Fruit fly (Drosophila melanogaster) whole organism, embryonic: ENCODE data around the gene Rab9.
A peak's percentile ranks its signal among the peaks of the same experiment; 100 is the strongest.

Experiments used
- B-H1 ChIP-seq: fragments of 200-800 bp; sonication (Bioruptor generic); IDR thresholded peaks from 3 replicates; pipeline ENCODE4 v1.3.6; 2022; ENCODE audit warnings: missing biosample characterization, missing genetic modification characterization
- B-H2 ChIP-seq: fragments of 200-800 bp; sonication (Bioruptor generic); optimal IDR thresholded peaks from 2 replicates; lab custom pipeline; 2018; ENCODE audit warnings: missing biosample characterization, mild to moderate bottlenecking, missing genetic modification characterization
- CG10366 ChIP-seq: fragments of 200-800 bp; sonication (Bioruptor generic); IDR thresholded peaks from 2 replicates; pipeline ENCODE4 v1.3.6; 2022; ENCODE audit warnings: missing biosample characterization, missing genetic modification characterization
- CG11456 ChIP-seq: fragments of 200-800 bp; sonication (Bioruptor generic); IDR thresholded peaks from 3 replicates; pipeline ENCODE4 v1.3.6; 2022; ENCODE audit warnings: missing biosample characterization, missing genetic modification characterization
- CG12236 ChIP-seq: fragments of 200-800 bp; sonication (Bioruptor generic); optimal IDR thresholded peaks from 2 replicates; lab custom pipeline; 2016; ENCODE audit warnings: missing biosample characterization, missing genetic modification characterization
- CG13123 ChIP-seq: fragments of 200-800 bp; sonication (Bioruptor generic); optimal IDR thresholded peaks from 2 replicates; lab custom pipeline; 2016; ENCODE audit warnings: missing biosample characterization, missing genetic modification characterization
- CG13624 ChIP-seq: fragments of 200-800 bp; sonication (Bioruptor generic); optimal IDR thresholded peaks from 2 replicates; lab custom pipeline; 2016; ENCODE audit warnings: missing biosample characterization, missing genetic modification characterization
- CG15073 ChIP-seq: fragments of 200-800 bp; sonication (Bioruptor generic); optimal IDR thresholded peaks from 2 replicates; lab custom pipeline; 2016; ENCODE audit warnings: missing biosample characterization, missing genetic modification characterization
- CG2116 ChIP-seq: fragments of 200-800 bp; sonication (Bioruptor generic); optimal IDR thresholded peaks from 3 replicates; lab custom pipeline; 2018; ENCODE audit warnings: missing biosample characterization, mild to moderate bottlenecking, missing genetic modification characterization
- CG2120 ChIP-seq: fragments of 200-800 bp; sonication (Bioruptor generic); optimal IDR thresholded peaks from 3 replicates; lab custom pipeline; 2016; ENCODE audit warnings: missing biosample characterization, missing genetic modification characterization
- CG2889 ChIP-seq: fragments of 200-800 bp; sonication (Bioruptor generic); IDR thresholded peaks from 3 replicates; pipeline ENCODE4 v1.3.6; 2022; ENCODE audit warnings: missing biosample characterization, missing genetic modification characterization
- CG31224 ChIP-seq: fragments of 200-800 bp; sonication (Bioruptor generic); IDR thresholded peaks from 2 replicates; pipeline ENCODE4 v1.3.6; 2022; ENCODE audit warnings: missing biosample characterization, missing genetic modification characterization
- CG3163 ChIP-seq: fragments of 200-800 bp; sonication (Bioruptor generic); optimal IDR thresholded peaks from 3 replicates; lab custom pipeline; 2016; ENCODE audit warnings: missing biosample characterization, missing genetic modification characterization
- CG32772 ChIP-seq: fragments of 200-800 bp; sonication (Bioruptor generic); IDR thresholded peaks from 2 replicates; pipeline ENCODE4 v1.3.6; 2022; ENCODE audit warnings: missing biosample characterization, missing genetic modification characterization
- CG3281 ChIP-seq: fragments of 200-800 bp; sonication (Bioruptor generic); optimal IDR thresholded peaks from 3 replicates; lab custom pipeline; 2017; ENCODE audit warnings: missing biosample characterization, mild to moderate bottlenecking, missing genetic modification characterization
- CG4282 ChIP-seq: fragments of 200-800 bp; sonication (Bioruptor generic); optimal IDR thresholded peaks from 2 replicates; lab custom pipeline; 2016; ENCODE audit warnings: missing biosample characterization, missing genetic modification characterization
- CG5180 ChIP-seq: fragments of 200-800 bp; sonication (Bioruptor generic); optimal IDR thresholded peaks from 3 replicates; lab custom pipeline; 2017; ENCODE audit warnings: missing biosample characterization, missing genetic modification characterization, mild to moderate bottlenecking, moderate library complexity, missing genetic modification reagents
- CG6791 ChIP-seq: fragments of 200-800 bp; sonication (Bioruptor generic); IDR thresholded peaks from 3 replicates; pipeline ENCODE4 v1.3.6; 2022; ENCODE audit warnings: missing biosample characterization, missing genetic modification characterization; ENCODE audit not compliant: partially characterized antibody
- CG7372 ChIP-seq: fragments of 200-800 bp; sonication (Bioruptor generic); IDR thresholded peaks from 2 replicates; pipeline ENCODE4 v1.3.6; 2022; ENCODE audit warnings: missing biosample characterization, missing genetic modification characterization
- CG8290 ChIP-seq, 3 experiments: fragments of 200-800 bp; sonication (Bioruptor generic); optimal IDR thresholded peaks; 2 replicates each; lab custom pipeline; 2016 to 2019; ENCODE audit warnings: missing biosample characterization in 3 of 3, missing genetic modification characterization in 3 of 3, mild to moderate bottlenecking in 2 of 3, moderate library complexity in 1 of 3
- CG8944 ChIP-seq: fragments of 200-800 bp; sonication (Bioruptor generic); optimal IDR thresholded peaks from 3 replicates; lab custom pipeline; 2016; ENCODE audit warnings: missing biosample characterization, missing genetic modification characterization
- CG9727 ChIP-seq: fragments of 200-800 bp; sonication (Bioruptor generic); optimal IDR thresholded peaks from 3 replicates; lab custom pipeline; 2017; ENCODE audit warnings: missing biosample characterization, mild to moderate bottlenecking, missing genetic modification characterization
- CG9932 ChIP-seq: fragments of 200-800 bp; sonication (Bioruptor generic); IDR thresholded peaks from 2 replicates; pipeline ENCODE4 v1.3.6; 2022; ENCODE audit warnings: missing biosample characterization, missing genetic modification characterization
- CoRest ChIP-seq: fragments of 200-800 bp; sonication (Bioruptor generic); optimal IDR thresholded peaks from 3 replicates; lab custom pipeline; 2018; ENCODE audit warnings: missing biosample characterization, mild to moderate bottlenecking, missing genetic modification characterization, moderate library complexity
- Elba2 ChIP-seq: fragments of 200-800 bp; sonication (Bioruptor generic); optimal IDR thresholded peaks from 3 replicates; lab custom pipeline; 2016; ENCODE audit warnings: missing biosample characterization, missing genetic modification characterization
- Gsc ChIP-seq: fragments of 200-800 bp; sonication (Bioruptor generic); IDR thresholded peaks from 2 replicates; pipeline ENCODE4 v1.3.6; 2022; ENCODE audit warnings: missing biosample characterization, missing genetic modification characterization
- Hsf ChIP-seq: fragments of 200-800 bp; sonication (Bioruptor generic); optimal IDR thresholded peaks from 3 replicates; lab custom pipeline; 2016; ENCODE audit warnings: missing biosample characterization, missing genetic modification characterization
- Max ChIP-seq: fragments of 200-800 bp; sonication (Bioruptor generic); optimal IDR thresholded peaks from 2 replicates; lab custom pipeline; 2016; ENCODE audit warnings: missing biosample characterization, mild to moderate bottlenecking, missing genetic modification characterization
- Ssrp ChIP-seq: fragments of 200-800 bp; sonication (Bioruptor generic); optimal IDR thresholded peaks from 2 replicates; lab custom pipeline; 2018; ENCODE audit warnings: missing biosample characterization, mild to moderate bottlenecking, missing genetic modification characterization, moderate library complexity
- amos ChIP-seq: fragments of 200-800 bp; sonication (Bioruptor generic); IDR thresholded peaks from 2 replicates; pipeline ENCODE4 v1.3.6; 2022; ENCODE audit warnings: missing biosample characterization, missing genetic modification characterization; ENCODE audit not compliant: partially characterized antibody
- bab2 ChIP-seq: fragments of 200-800 bp; sonication (Bioruptor generic); optimal IDR thresholded peaks from 2 replicates; lab custom pipeline; 2016; ENCODE audit warnings: missing biosample characterization, missing genetic modification characterization
- bowl ChIP-seq: fragments of 200-800 bp; sonication (Bioruptor generic); IDR thresholded peaks from 2 replicates; pipeline ENCODE4 v1.3.6; 2022; ENCODE audit warnings: missing biosample characterization, missing genetic modification characterization
- cad ChIP-seq: fragments of >200 bp; optimal IDR thresholded peaks from 2 replicates; lab custom pipeline; 2017; ENCODE audit warnings: missing biosample characterization, missing genetic modification characterization
- chm ChIP-seq: fragments of 200-800 bp; sonication (Bioruptor generic); IDR thresholded peaks from 2 replicates; pipeline ENCODE4 v1.3.6; 2022; ENCODE audit warnings: missing biosample characterization, missing genetic modification characterization
- en ChIP-seq: fragments of 200-800 bp; sonication (Bioruptor generic); optimal IDR thresholded peaks from 2 replicates; lab custom pipeline; 2016; ENCODE audit warnings: missing biosample characterization, missing genetic modification characterization
- esg ChIP-seq: fragments of 200-800 bp; sonication (Bioruptor generic); conservative IDR thresholded peaks from 2 replicates; pipeline ENCODE4 v1.3.6; 2022; ENCODE audit warnings: missing biosample characterization, missing genetic modification characterization
- fd3F ChIP-seq: fragments of 200-800 bp; sonication (Bioruptor generic); optimal IDR thresholded peaks from 2 replicates; lab custom pipeline; 2018; ENCODE audit warnings: missing biosample characterization, mild to moderate bottlenecking, missing genetic modification characterization, moderate library complexity
- gfzf ChIP-seq: fragments of 200-800 bp; sonication (Bioruptor generic); optimal IDR thresholded peaks from 2 replicates; lab custom pipeline; 2016; ENCODE audit warnings: missing biosample characterization, mild to moderate bottlenecking, missing genetic modification characterization, moderate library complexity
- hbn ChIP-seq: fragments of 200-800 bp; sonication (Bioruptor generic); IDR thresholded peaks from 2 replicates; pipeline ENCODE4 v1.3.6; 2022; ENCODE audit warnings: missing biosample characterization, missing genetic modification characterization; ENCODE audit not compliant: partially characterized antibody
- lab ChIP-seq: fragments of 200-800 bp; sonication (Bioruptor generic); optimal IDR thresholded peaks from 3 replicates; lab custom pipeline; 2017; ENCODE audit warnings: missing biosample characterization, missing genetic modification characterization, mild to moderate bottlenecking, moderate library complexity, missing genetic modification reagents
- maf-S ChIP-seq: fragments of 200-800 bp; sonication (Bioruptor generic); optimal IDR thresholded peaks from 2 replicates; lab custom pipeline; 2016; ENCODE audit warnings: missing biosample characterization, missing genetic modification characterization
- prd ChIP-seq, 3 experiments: fragments of >200 bp in 2 of 3; fragments of 200-800 bp in 1 of 3; sonication (Bioruptor generic) in 1 of 3; optimal IDR thresholded peaks in 2 of 3; IDR thresholded peaks in 1 of 3; 2 replicates in 2 of 3; 3 replicates in 1 of 3; pipeline versions ENCODE4 v1.3.6 to Lab custom; 2017 to 2022; ENCODE audit warnings: missing biosample characterization in 1 of 3, missing genetic modification characterization in 1 of 3
- rib ChIP-seq: fragments of 200-800 bp; sonication (Bioruptor generic); IDR thresholded peaks from 2 replicates; pipeline ENCODE4 v1.3.6; 2022; ENCODE audit warnings: missing biosample characterization, missing genetic modification characterization
- row ChIP-seq: fragments of 200-800 bp; sonication (Bioruptor generic); IDR thresholded peaks from 3 replicates; pipeline ENCODE4 v1.3.6; 2022; ENCODE audit warnings: missing biosample characterization, missing genetic modification characterization
- sd ChIP-seq: fragments of 200-800 bp; sonication (Bioruptor generic); optimal IDR thresholded peaks from 3 replicates; lab custom pipeline; 2018; ENCODE audit warnings: missing biosample characterization, mild to moderate bottlenecking, missing genetic modification characterization, moderate library complexity
- sens ChIP-seq: fragments of 200-800 bp; sonication (Bioruptor generic); peaks from one replicate; lab custom pipeline; 2016; ENCODE audit warnings: missing biosample characterization, missing genetic modification characterization
- seq ChIP-seq: fragments of 200-800 bp; sonication (Bioruptor generic); IDR thresholded peaks from 2 replicates; pipeline ENCODE4 v1.3.6; 2022; ENCODE audit warnings: missing biosample characterization, missing genetic modification characterization
- shn ChIP-seq: fragments of 200-800 bp; sonication (Bioruptor generic); optimal IDR thresholded peaks from 3 replicates; lab custom pipeline; 2016; ENCODE audit warnings: missing biosample characterization, missing genetic modification characterization
- sisA ChIP-seq: fragments of 200-800 bp; sonication (Bioruptor generic); IDR thresholded peaks from 2 replicates; pipeline ENCODE4 v1.3.6; 2022; ENCODE audit warnings: missing biosample characterization, missing genetic modification characterization
- tll ChIP-seq, 2 experiments: fragments of 200-800 bp in 1 of 2; fragments of >200 bp in 1 of 2; sonication (Bioruptor generic) in 1 of 2; optimal IDR thresholded peaks; 2 replicates each; lab custom pipeline; 2017 to 2019; ENCODE audit warnings: missing biosample characterization in 2 of 2, missing genetic modification characterization in 2 of 2, mild to moderate bottlenecking in 1 of 2, moderate library complexity in 1 of 2
- twi ChIP-seq: fragments of 200-800 bp; optimal IDR thresholded peaks from 2 replicates; lab custom pipeline; 2019; ENCODE audit warnings: missing biosample characterization, mild to moderate bottlenecking, missing genetic modification characterization, moderate library complexity
- vfl ChIP-seq: fragments of 200-800 bp; sonication (Bioruptor generic); optimal IDR thresholded peaks from 2 replicates; lab custom pipeline; 2016; ENCODE audit warnings: missing biosample characterization, missing genetic modification characterization

Rab9 gene

DNA sequence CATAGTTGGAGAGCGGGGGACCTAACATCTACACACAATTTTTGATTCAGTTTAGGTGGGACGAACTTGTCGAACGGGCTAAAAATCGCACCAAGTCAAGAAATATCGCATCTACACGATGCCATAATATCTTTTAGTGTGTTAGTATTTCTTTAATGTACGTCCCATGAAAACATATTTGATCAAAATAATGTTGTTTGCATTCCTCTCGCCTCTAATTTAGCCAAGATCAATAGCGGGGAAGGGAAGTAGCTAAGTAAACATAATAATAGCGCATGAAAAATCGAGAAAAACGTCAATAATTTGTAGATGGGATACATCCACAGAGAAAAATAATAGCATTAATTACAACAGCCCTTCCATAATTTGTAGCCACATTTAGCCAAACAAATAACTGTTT lies 20.4 kb upstream of the Rab9 start (continued):
- no peak for TF ChIP-seq CG6791
- TF ChIP-seq CG3281 (GFP tag; lab: Kevin White, UChicago), result no peak
- TF ChIP-seq Gsc (GFP tag; lab: Robert Waterston, UW), result no peak
- peak; percentile 43 for TF ChIP-seq sd (tag; lab: Kevin White, UChicago)
- no peak for TF ChIP-seq Max (GFP tag; lab: Kevin White, UChicago)
- TF ChIP-seq CG4282 (GFP tag; lab: Kevin White, UChicago), result no peak
- peak; percentile 30 for TF ChIP-seq fd3F (GFP tag; lab: Kevin White, UChicago)
- TF ChIP-seq CoRest (tag; lab: Kevin White, UChicago), result no peak
- no peak for TF ChIP-seq maf-S
- peak; percentile 5 for TF ChIP-seq lab (GFP tag; lab: Kevin White, UChicago)
- TF ChIP-seq prd (optimal IDR thresholded peaks at IDR 0.05; lab: Kevin White, UChicago), result no peak
- no peak for TF ChIP-seq prd (GFP tag; IDR thresholded peaks at IDR 0.05; lab: Robert Waterston, UW)
- no peak for TF ChIP-seq rib (GFP tag; lab: Robert Waterston, UW)
- no peak for TF ChIP-seq esg
- no peak for TF ChIP-seq Elba2
- no peak for TF ChIP-seq CG10366 (GFP tag; lab: Robert Waterston, UW)
- no peak for TF ChIP-seq bowl (GFP tag; lab: Robert Waterston, UW)
- no peak for TF ChIP-seq twi (tag; lab: Kevin White, UChicago)
- no peak for TF ChIP-seq hbn (GFP tag; lab: Robert Waterston, UW)
- TF ChIP-seq bab2, result no peak
- TF ChIP-seq CG8944, result no peak
- no peak for TF ChIP-seq CG2889
- no peak for TF ChIP-seq sisA (GFP tag; lab: Robert Waterston, UW)
- no peak for TF ChIP-seq CG32772
- TF ChIP-seq CG13624 (GFP tag; lab: Kevin White, UChicago), result no peak
- no peak for TF ChIP-seq cad (GFP tag; lab: Kevin White, UChicago)
- TF ChIP-seq Ssrp, result no peak
- no peak for TF ChIP-seq tll (GFP tag; optimal IDR thresholded peaks at IDR 0.05; lab: Kevin White, UChicago)
- no peak for TF ChIP-seq CG13123 (GFP tag; lab: Kevin White, UChicago)
- no peak for TF ChIP-seq CG8290 (GFP tag; optimal IDR thresholded peaks at IDR 0.05; lab: Kevin White, UChicago)
- peak in 1 of 2 experiments; percentile 75 for TF ChIP-seq CG8290 (tag; optimal IDR thresholded peaks at IDR 0.05; lab: Kevin White, UChicago)
- TF ChIP-seq gfzf, result no peak
- TF ChIP-seq CG31224 (GFP tag; lab: Robert Waterston, UW), result no peak
- no peak for TF ChIP-seq Hsf (GFP tag; lab: Kevin White, UChicago)
- no peak for TF ChIP-seq vfl
- TF ChIP-seq chm, result no peak
- TF ChIP-seq en (GFP tag; lab: Kevin White, UChicago), result no peak
- no peak for TF ChIP-seq shn (GFP tag; lab: Kevin White, UChicago)
- TF ChIP-seq CG3163 (GFP tag; lab: Kevin White, UChicago), result no peak
- no peak for TF ChIP-seq sens
- no peak for TF ChIP-seq CG2116
- TF ChIP-seq B-H2, result peak; percentile 21
- peak; percentile 15 for TF ChIP-seq CG2120 (GFP tag; lab: Kevin White, UChicago)
- no peak for TF ChIP-seq CG7372 (GFP tag; lab: Robert Waterston, UW)
- no peak for TF ChIP-seq CG9727
- TF ChIP-seq B-H1 (GFP tag; lab: Robert Waterston, UW), result no peak
- no peak for TF ChIP-seq CG11456 (GFP tag; lab: Robert Waterston, UW)
- TF ChIP-seq CG9932 (GFP tag; lab: Robert Waterston, UW), result no peak
- TF ChIP-seq CG12236, result no peak
- no peak for TF ChIP-seq CG15073 (GFP tag; lab: Kevin White, UChicago)
- TF ChIP-seq amos, result no peak
- no peak for TF ChIP-seq row (GFP tag; lab: Robert Waterston, UW)
- peak; percentile 12; the same call in 1 of the 2 replicates for TF ChIP-seq seq
- no peak for TF ChIP-seq CG5180 (GFP tag; lab: Kevin White, UChicago)
